ENCODE assay signal across 4 fruit fly cellular contexts in genomic region chr3R:27111784-27112602, dm6.
TF ChIP-seq lines count a peak whose summit lies in the region.

gb (minus strand) TSS chr3R:27112270.
CG5815 (plus strand) TSS chr3R:27112566.

TF ChIP-seq in whole organism, adult, 20 proteins besides CTCF, POLR2A, EP300 and RAD21 (continued from another document):
- TF ChIP-seq CG12768 (GFP tag; optimal IDR thresholded peaks at IDR 0.05; lab: Kevin White, UChicago) (peak; percentile 90), Mnt (GFP tag; optimal IDR thresholded peaks at IDR 0.05; lab: Kevin White, UChicago) (peak; percentile 90)
TF ChIP-seq in whole organism, adult: peak in this region for 18.

TF ChIP-seq in whole organism, embryonic, 481 proteins besides CTCF, POLR2A, EP300 and RAD21 (continued from another document and continues in another):
- TF ChIP-seq CG8290 (GFP tag; optimal IDR thresholded peaks at IDR 0.05; lab: Kevin White, UChicago) (peak; percentile 90), CG8290 (tag; optimal IDR thresholded peaks at IDR 0.05; lab: Kevin White, UChicago) (peak in 1 of 2 experiments; percentile 84), Side (GFP tag; optimal IDR thresholded peaks at IDR 0.05; lab: Kevin White, UChicago) (peak; percentile 50), Tbp (GFP tag; optimal IDR thresholded peaks at IDR 0.05; lab: Kevin White, UChicago) (no peak), insv (GFP tag; optimal IDR thresholded peaks at IDR 0.05; lab: Kevin White, UChicago) (peak in 1 of 2 experiments; percentile 65), HmgD (GFP tag; optimal IDR thresholded peaks at IDR 0.05; lab: Kevin White, UChicago) (no peak), pan (optimal IDR thresholded peaks at IDR 0.05; lab: Kevin White, UChicago) (no peak), pan (GFP tag; optimal IDR thresholded peaks at IDR 0.05 in 1 of 2, IDR thresholded peaks at IDR 0.05 in 1 of 2) (peak in 1 of 2 experiments; percentile 90), H15 (GFP tag; IDR thresholded peaks at IDR 0.05; lab: Robert Waterston, UW) (peak; percentile 86), CG12299 (tag; optimal IDR thresholded peaks at IDR 0.05; lab: Kevin White, UChicago) (peak; percentile 88), wdn (GFP tag; IDR thresholded peaks at IDR 0.05; lab: Robert Waterston, UW) (peak; percentile 89), CG4424 (GFP tag; optimal IDR thresholded peaks at IDR 0.05; lab: Kevin White, UChicago) (peak; percentile 93), kah (GFP tag; optimal IDR thresholded peaks at IDR 0.05; lab: Kevin White, UChicago) (peak; percentile 57), abd-A (tag; optimal IDR thresholded peaks at IDR 0.05; lab: Kevin White, UChicago) (no peak), Awh (GFP tag; IDR thresholded peaks at IDR 0.05; lab: Robert Waterston, UW) (0 out of 2 replicates have a peak, but pooled peaks have one; percentile 63), Xbp1 (GFP tag; optimal IDR thresholded peaks at IDR 0.05; lab: Kevin White, UChicago) (peak; percentile 94), Max (GFP tag; optimal IDR thresholded peaks at IDR 0.05; lab: Kevin White, UChicago) (peak; percentile 96), CG18476 (GFP tag; optimal IDR thresholded peaks at IDR 0.05; lab: Kevin White, UChicago) (peak; percentile 91), CG12391 (tag; optimal IDR thresholded peaks at IDR 0.05; lab: Kevin White, UChicago) (peak; percentile 94), onecut (GFP tag; IDR thresholded peaks at IDR 0.05; lab: Robert Waterston, UW) (peak; percentile 83), CG9727 (GFP tag; optimal IDR thresholded peaks at IDR 0.05; lab: Kevin White, UChicago) (peak; percentile 92), gfzf (GFP tag; optimal IDR thresholded peaks at IDR 0.05; lab: Kevin White, UChicago) (peak; percentile 69), Elba2 (GFP tag; optimal IDR thresholded peaks at IDR 0.05; lab: Kevin White, UChicago) (peak; percentile 66), crp (GFP tag; optimal IDR thresholded peaks at IDR 0.05; lab: Kevin White, UChicago) (peak in 1 of 2 experiments; percentile 66), esg (GFP tag; conservative IDR thresholded peaks at IDR 0.05; lab: Robert Waterston, UW) (peak; percentile 87), hth (optimal IDR thresholded peaks at IDR 0.05; lab: Kevin White, UChicago) (no peak), CG17568 (GFP tag; optimal IDR thresholded peaks at IDR 0.05; lab: Kevin White, UChicago) (no peak), ro (GFP tag; IDR thresholded peaks at IDR 0.05; lab: Robert Waterston, UW) (peak; percentile 55), Oaz (GFP tag; IDR thresholded peaks at IDR 0.05; lab: Robert Waterston, UW) (peak; percentile 80), CG3163 (GFP tag; optimal IDR thresholded peaks at IDR 0.05; lab: Kevin White, UChicago) (peak; percentile 20), CG16779 (GFP tag; IDR thresholded peaks at IDR 0.05; lab: Robert Waterston, UW) (peak; percentile 76), Dip3 (GFP tag; optimal IDR thresholded peaks at IDR 0.05; lab: Kevin White, UChicago) (peak; percentile 83), sd (tag; optimal IDR thresholded peaks at IDR 0.05; lab: Kevin White, UChicago) (no peak), CG12155 (GFP tag; optimal IDR thresholded peaks at IDR 0.05; lab: Kevin White, UChicago) (peak; percentile 93), CG18011 (GFP tag; optimal IDR thresholded peaks at IDR 0.05; lab: Kevin White, UChicago) (peak; percentile 80), Sin3A (optimal IDR thresholded peaks at IDR 0.05; lab: Kevin White, UChicago) (peak; percentile 82), Nf-YB (GFP tag; optimal IDR thresholded peaks at IDR 0.05; lab: Kevin White, UChicago) (peak; percentile 73), Eip74EF (GFP tag; optimal IDR thresholded peaks at IDR 0.05; lab: Kevin White, UChicago) (no peak), Spps (tag; optimal IDR thresholded peaks at IDR 0.05; lab: Kevin White, UChicago) (peak; percentile 45), C15 (GFP tag; IDR thresholded peaks at IDR 0.05; lab: Robert Waterston, UW) (peak; percentile 75; the same call in 2 of the 3 replicates), CG2875 (GFP tag; optimal IDR thresholded peaks at IDR 0.05; lab: Kevin White, UChicago) (peak; percentile 81), CG4360 (GFP tag; IDR thresholded peaks at IDR 0.05; lab: Robert Waterston, UW) (peak; percentile 49; the same call in 1 of the 2 replicates)

TF ChIP-seq in whole organism, prepupa, 60 proteins besides CTCF, POLR2A, EP300 and RAD21 (continued from another document):
- TF ChIP-seq CG11762 (GFP tag; optimal IDR thresholded peaks at IDR 0.05; lab: Kevin White, UChicago; ENCODE audit: insufficient read depth), result peak; percentile 64
- peak; percentile 86 for TF ChIP-seq CG11294 (GFP tag; IDR thresholded peaks at IDR 0.05; lab: Robert Waterston, UW)
- peak; percentile 94 for TF ChIP-seq eg (GFP tag; IDR thresholded peaks at IDR 0.05; lab: Robert Waterston, UW)
- no peak for TF ChIP-seq Eip75B (GFP tag; optimal IDR thresholded peaks at IDR 0.05; lab: Kevin White, UChicago)
- peak; percentile 82 for TF ChIP-seq CG8632 (GFP tag; optimal IDR thresholded peaks at IDR 0.05; lab: Kevin White, UChicago)
- TF ChIP-seq CG3032 (tag; optimal IDR thresholded peaks at IDR 0.05; lab: Kevin White, UChicago), result peak; percentile 86
- peak; percentile 92 for TF ChIP-seq Eip93F (GFP tag; optimal IDR thresholded peaks at IDR 0.05; lab: Kevin White, UChicago)
- TF ChIP-seq Hr4 (GFP tag; optimal IDR thresholded peaks at IDR 0.05; lab: Kevin White, UChicago), result peak; percentile 92
- TF ChIP-seq dac (GFP tag; optimal IDR thresholded peaks at IDR 0.05; lab: Kevin White, UChicago), result peak; percentile 80
- peak; percentile 85 for TF ChIP-seq CG34406 (GFP tag; optimal IDR thresholded peaks at IDR 0.05; lab: Kevin White, UChicago)
- peak; percentile 82 for TF ChIP-seq Lpt (GFP tag; optimal IDR thresholded peaks at IDR 0.05; lab: Kevin White, UChicago)
- TF ChIP-seq dsx (GFP tag; optimal IDR thresholded peaks at IDR 0.05; lab: Kevin White, UChicago; ENCODE audit: poor library complexity, severe bottlenecking), result no peak
- peak; percentile 80 for TF ChIP-seq CG6792 (GFP tag; optimal IDR thresholded peaks at IDR 0.05; lab: Kevin White, UChicago)
- peak; percentile 65 for TF ChIP-seq CG6854 (GFP tag; optimal IDR thresholded peaks at IDR 0.05; lab: Kevin White, UChicago)
- TF ChIP-seq Gug (GFP tag; IDR thresholded peaks at IDR 0.05; lab: Robert Waterston, UW), result peak; percentile 80
- peak; percentile 97 for TF ChIP-seq svp (GFP tag; lab: Kevin White, UChicago)
- peak; percentile 92 for TF ChIP-seq CG6163 (GFP tag; IDR thresholded peaks at IDR 0.05; lab: Robert Waterston, UW)
- peak; percentile 84 for TF ChIP-seq CG8119 (GFP tag; IDR thresholded peaks at IDR 0.05; lab: Robert Waterston, UW)
- TF ChIP-seq CG10669 (GFP tag; optimal IDR thresholded peaks at IDR 0.05; lab: Kevin White, UChicago), result no peak
- peak; percentile 87 for TF ChIP-seq Hr39 (GFP tag; optimal IDR thresholded peaks at IDR 0.05; lab: Kevin White, UChicago)
- TF ChIP-seq Smox (GFP tag; optimal IDR thresholded peaks at IDR 0.05; lab: Kevin White, UChicago), result no peak
- TF ChIP-seq salr (GFP tag; optimal IDR thresholded peaks at IDR 0.05; lab: Kevin White, UChicago), result peak in 1 of 2 experiments; percentile 79
- no peak for TF ChIP-seq pdm3 (GFP tag; optimal IDR thresholded peaks at IDR 0.05; lab: Kevin White, UChicago)
- TF ChIP-seq Ets96B (tag; optimal IDR thresholded peaks at IDR 0.05; lab: Kevin White, UChicago), result peak; percentile 87
- peak; percentile 71 for TF ChIP-seq CG7368 (GFP tag; optimal IDR thresholded peaks at IDR 0.05; lab: Kevin White, UChicago)
- no peak for TF ChIP-seq CG16779 (tag; optimal IDR thresholded peaks at IDR 0.05; lab: Kevin White, UChicago)
- peak; percentile 75 for TF ChIP-seq CG11902 (GFP tag; optimal IDR thresholded peaks at IDR 0.05; lab: Kevin White, UChicago)
- no peak for TF ChIP-seq CG1621 (tag; optimal IDR thresholded peaks at IDR 0.05; lab: Kevin White, UChicago)
- peak; percentile 90 for TF ChIP-seq CG3919 (GFP tag; optimal IDR thresholded peaks at IDR 0.05; lab: Kevin White, UChicago)
- peak; percentile 90 for TF ChIP-seq Sox14 (GFP tag; optimal IDR thresholded peaks at IDR 0.05; lab: Kevin White, UChicago)
- no peak for TF ChIP-seq fd85E (GFP tag; optimal IDR thresholded peaks at IDR 0.05; lab: Kevin White, UChicago)
- no peak for TF ChIP-seq achi (GFP tag; optimal IDR thresholded peaks at IDR 0.05; lab: Kevin White, UChicago)
- peak; percentile 84 for TF ChIP-seq Sox15 (GFP tag; optimal IDR thresholded peaks at IDR 0.05; lab: Kevin White, UChicago)
- TF ChIP-seq ss (GFP tag; optimal IDR thresholded peaks at IDR 0.05; lab: Kevin White, UChicago), result no peak
- no peak for TF ChIP-seq Met (GFP tag; optimal IDR thresholded peaks at IDR 0.05; lab: Kevin White, UChicago)
- TF ChIP-seq net (GFP tag; optimal IDR thresholded peaks at IDR 0.05; lab: Kevin White, UChicago), result peak; percentile 86
- peak; percentile 77 for TF ChIP-seq fkh (GFP tag; optimal IDR thresholded peaks at IDR 0.05; lab: Kevin White, UChicago)
- peak; percentile 92 for TF ChIP-seq lz (GFP tag; optimal IDR thresholded peaks at IDR 0.05; lab: Kevin White, UChicago)
- no peak for TF ChIP-seq CG6276 (GFP tag; optimal IDR thresholded peaks at IDR 0.05; lab: Kevin White, UChicago)
- TF ChIP-seq CG10631 (GFP tag; optimal IDR thresholded peaks at IDR 0.05; lab: Kevin White, UChicago), result no peak
- no peak for TF ChIP-seq Sox102F (GFP tag; optimal IDR thresholded peaks at IDR 0.05; lab: Kevin White, UChicago)

TF ChIP-seq in whole organism, wandering third instar larva, 38 proteins besides CTCF, POLR2A, EP300 and RAD21 (continued from another document):
- TF ChIP-seq br (GFP tag; optimal IDR thresholded peaks at IDR 0.05; lab: Kevin White, UChicago), result peak; percentile 90
- peak; percentile 76 for TF ChIP-seq Rel (GFP tag; optimal IDR thresholded peaks at IDR 0.05; lab: Kevin White, UChicago)
- TF ChIP-seq Rel (tag; optimal IDR thresholded peaks at IDR 0.05; lab: Kevin White, UChicago), result peak; percentile 67
- no peak for TF ChIP-seq jim (GFP tag; optimal IDR thresholded peaks at IDR 0.05; lab: Kevin White, UChicago)
- TF ChIP-seq woc (GFP tag; optimal IDR thresholded peaks at IDR 0.05; lab: Kevin White, UChicago), result no peak
- TF ChIP-seq psq (GFP tag; optimal IDR thresholded peaks at IDR 0.05; lab: Kevin White, UChicago), result peak; percentile 98
- peak; percentile 84 for TF ChIP-seq CG9705 (GFP tag; optimal IDR thresholded peaks at IDR 0.05; lab: Kevin White, UChicago)
- no peak for TF ChIP-seq pan (optimal IDR thresholded peaks at IDR 0.05; lab: Kevin White, UChicago)
- TF ChIP-seq sage (GFP tag; optimal IDR thresholded peaks at IDR 0.05; lab: Kevin White, UChicago), result no peak
- no peak for TF ChIP-seq lola (GFP tag; optimal IDR thresholded peaks at IDR 0.05; lab: Kevin White, UChicago)
- peak; percentile 93 for TF ChIP-seq HLH106 (tag; optimal IDR thresholded peaks at IDR 0.05; lab: Kevin White, UChicago)
- peak; percentile 7 for TF ChIP-seq GATAd (GFP tag; optimal IDR thresholded peaks at IDR 0.05; lab: Kevin White, UChicago)
- TF ChIP-seq fru (GFP tag; optimal IDR thresholded peaks at IDR 0.05; lab: Kevin White, UChicago), result peak; percentile 87
- no peak for TF ChIP-seq dl (GFP tag; optimal IDR thresholded peaks at IDR 0.05; lab: Kevin White, UChicago; ENCODE audit: insufficient read depth in 1 of 2, partially characterized antibody in 2 of 2)
- no peak for TF ChIP-seq Abd-B (GFP tag; optimal IDR thresholded peaks at IDR 0.05; lab: Kevin White, UChicago)
TF ChIP-seq in whole organism, wandering third instar larva: peak in this region for 18.
